Worm (Caenorhabditis elegans) whole organism, L4/young adult: ENCODE measurements around the gene gtr-1.

Source experiments
- W03F9.2 ChIP-seq: fragments of 150-350 bp; optimal IDR thresholded peaks from 2 replicates; lab custom pipeline; 2014; ENCODE audit warnings: missing biosample characterization, missing genetic modification characterization
- dao-5 ChIP-seq: sonication (generic microtip); optimal IDR thresholded peaks from 2 replicates; lab custom pipeline; 2016; ENCODE audit warnings: missing genotype, missing genetic modification characterization, moderate library complexity, missing compliant biosample characterization
- him-1 ChIP-seq: sonication (generic microtip); optimal IDR thresholded peaks from 2 replicates; lab custom pipeline; 2016; ENCODE audit warnings: missing genotype, missing genetic modification reagents, missing genetic modification characterization, missing compliant biosample characterization

DNA sequence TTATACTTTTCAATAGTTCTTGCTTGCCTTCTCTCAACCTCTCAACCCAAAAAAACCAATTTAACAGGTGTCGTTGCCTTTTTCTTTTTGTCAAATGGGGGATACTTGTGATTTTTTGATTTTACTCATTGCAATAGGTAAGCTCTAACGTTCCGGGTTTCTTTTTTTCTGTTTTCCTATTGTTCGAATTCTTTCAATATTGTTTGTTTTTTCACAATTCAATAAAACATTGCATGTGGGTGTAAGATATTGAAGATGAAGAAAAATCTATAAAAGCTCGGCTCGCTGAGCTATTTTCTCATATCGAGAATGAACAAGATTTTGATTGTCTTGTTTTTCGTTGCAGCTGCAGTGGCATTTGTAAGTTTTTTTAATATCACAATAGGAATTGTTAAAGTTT, 32.0 kb upstream of the gtr-1 start, which contains the start of gene T04G9.7:
- TF ChIP-seq W03F9.2 (no peak), him-1 (tag; lab: Kevin White, UChicago) (no peak), dao-5 (no peak)
